Fruit fly (Drosophila melanogaster): ENCODE results near the gene CG17646.

dm6 chr2L:1719971-1720370 lies 12.4 kb upstream of the CG17646 start:
- TF ChIP-seq psq (optimal IDR thresholded peaks at IDR 0.05) (no peak), usp (GFP tag; optimal IDR thresholded peaks at IDR 0.05) (no peak)
